Fruit fly (Drosophila melanogaster): Measurements from ENCODE around the gene Roc1a.
A peak's percentile ranks its signal among the peaks of the same experiment; 100 is the strongest.

The Roc1a gene

dm6 chrX:696064-696463 is 49.0 kb downstream of the Roc1a start (continued):
- TF ChIP-seq pita (GFP tag; optimal IDR thresholded peaks at IDR 0.05): no peak
- no peak for TF ChIP-seq kay (GFP tag; optimal IDR thresholded peaks at IDR 0.05)
- TF ChIP-seq CG8388 (GFP tag; optimal IDR thresholded peaks at IDR 0.05): peak; percentile 11
- TF ChIP-seq Hand (GFP tag; optimal IDR thresholded peaks at IDR 0.05): no peak
- no peak for TF ChIP-seq Jarid2 (GFP tag; optimal IDR thresholded peaks at IDR 0.05)
- TF ChIP-seq Kr (GFP tag; optimal IDR thresholded peaks at IDR 0.05): no peak
- TF ChIP-seq shn (GFP tag; optimal IDR thresholded peaks at IDR 0.05): no peak
- no peak for TF ChIP-seq hb (GFP tag; IDR thresholded peaks at IDR 0.05; ENCODE audit: partially characterized antibody)
- no peak for TF ChIP-seq sisA (GFP tag; IDR thresholded peaks at IDR 0.05)
- no peak for TF ChIP-seq CG7987 (GFP tag; optimal IDR thresholded peaks at IDR 0.05)
- no peak for TF ChIP-seq toy (GFP tag; IDR thresholded peaks at IDR 0.05)
- no peak for TF ChIP-seq Hey (tag; optimal IDR thresholded peaks at IDR 0.05)
- TF ChIP-seq CG17802 (tag; optimal IDR thresholded peaks at IDR 0.05): no peak
- no peak for TF ChIP-seq da (GFP tag; optimal IDR thresholded peaks at IDR 0.05)
- no peak for TF ChIP-seq unc-4 (GFP tag; IDR thresholded peaks at IDR 0.05; ENCODE audit: partially characterized antibody)
- no peak for TF ChIP-seq otp (GFP tag; IDR thresholded peaks at IDR 0.05)
- TF ChIP-seq CG4360 (GFP tag; IDR thresholded peaks at IDR 0.05): no peak
- no peak for TF ChIP-seq prd (optimal IDR thresholded peaks at IDR 0.05)
- peak; percentile 25; the same call in 1 of the 3 replicates for TF ChIP-seq prd (GFP tag; IDR thresholded peaks at IDR 0.05)
- no peak for TF ChIP-seq tin (GFP tag; optimal IDR thresholded peaks at IDR 0.05)
- no peak for TF ChIP-seq cad (GFP tag; optimal IDR thresholded peaks at IDR 0.05)
- TF ChIP-seq CG34224 (GFP tag; IDR thresholded peaks at IDR 0.05; ENCODE audit: partially characterized antibody): no peak
- TF ChIP-seq Hr78 (GFP tag; optimal IDR thresholded peaks at IDR 0.05): no peak
- TF ChIP-seq ro (GFP tag; IDR thresholded peaks at IDR 0.05): no peak
- TF ChIP-seq CG6689 (GFP tag; IDR thresholded peaks at IDR 0.05): no peak
- no peak for TF ChIP-seq wdn (GFP tag; IDR thresholded peaks at IDR 0.05)
- no peak for TF ChIP-seq CG9609 (GFP tag; optimal IDR thresholded peaks at IDR 0.05)
- no peak for TF ChIP-seq zfh1 (GFP tag; IDR thresholded peaks at IDR 0.05)
- no peak for TF ChIP-seq bigmax (GFP tag; optimal IDR thresholded peaks at IDR 0.05)
- no peak for TF ChIP-seq mld (GFP tag; IDR thresholded peaks at IDR 0.05; ENCODE audit: partially characterized antibody)
- TF ChIP-seq CG15479 (GFP tag; optimal IDR thresholded peaks at IDR 0.05): no peak
- no peak for TF ChIP-seq danr (GFP tag; IDR thresholded peaks at IDR 0.05)
- no peak for TF ChIP-seq CG10543 (GFP tag; optimal IDR thresholded peaks at IDR 0.05)
- no peak for TF ChIP-seq Aef1 (GFP tag; IDR thresholded peaks at IDR 0.05)
- TF ChIP-seq CG11085 (GFP tag; IDR thresholded peaks at IDR 0.05): no peak
- TF ChIP-seq ci (GFP tag; IDR thresholded peaks at IDR 0.05): no peak
- TF ChIP-seq kni (GFP tag; optimal IDR thresholded peaks at IDR 0.05): no peak
- TF ChIP-seq Deaf1 (tag; optimal IDR thresholded peaks at IDR 0.05): no peak
- no peak for TF ChIP-seq CG12659 (GFP tag; optimal IDR thresholded peaks at IDR 0.05)
- TF ChIP-seq CG11456 (GFP tag; IDR thresholded peaks at IDR 0.05): no peak
- TF ChIP-seq MTF-1 (GFP tag; optimal IDR thresholded peaks at IDR 0.05; ENCODE audit: borderline replicate concordance): no peak
- no peak for TF ChIP-seq Opbp (GFP tag; IDR thresholded peaks at IDR 0.05; ENCODE audit: partially characterized antibody)
- no peak for TF ChIP-seq CG11695 (GFP tag; IDR thresholded peaks at IDR 0.05)
- no peak for TF ChIP-seq pzg (GFP tag; optimal IDR thresholded peaks at IDR 0.05)
- TF ChIP-seq CG10209 (GFP tag; optimal IDR thresholded peaks at IDR 0.05): no peak
- TF ChIP-seq CG14667 (GFP tag; IDR thresholded peaks at IDR 0.05): no peak
- peak; percentile 61 for TF ChIP-seq CG7839 (tag; optimal IDR thresholded peaks at IDR 0.05)
- no peak for TF ChIP-seq ERR (GFP tag; optimal IDR thresholded peaks at IDR 0.05)
- TF ChIP-seq knrl (GFP tag; IDR thresholded peaks at IDR 0.05; ENCODE audit: partially characterized antibody): no peak
- no peak for TF ChIP-seq Bteb2 (GFP tag; optimal IDR thresholded peaks at IDR 0.05)
- no peak for TF ChIP-seq CkIIα-i1 (GFP tag; IDR thresholded peaks at IDR 0.05)
- TF ChIP-seq CG4730 (GFP tag; IDR thresholded peaks at IDR 0.05): no peak
